Fruit fly (Drosophila melanogaster) whole organism, embryonic: ENCODE measurements around the gene CG11828.

Experiments used
- Abd-B ChIP-seq: fragments of 200-800 bp; sonication (Bioruptor generic); optimal IDR thresholded peaks from 2 replicates; lab custom pipeline; 2018; ENCODE audit warnings: missing biosample characterization, mild to moderate bottlenecking, missing genetic modification characterization, moderate library complexity
- Aef1 ChIP-seq: fragments of 200-800 bp; sonication (Bioruptor generic); IDR thresholded peaks from 3 replicates; pipeline ENCODE4 v1.3.6; 2022; ENCODE audit warnings: missing biosample characterization, missing genetic modification characterization
- BEAF-32 ChIP-seq: fragments of 200-800 bp; sonication (Bioruptor generic); optimal IDR thresholded peaks from 3 replicates; lab custom pipeline; 2017; ENCODE audit warnings: missing biosample characterization, missing genetic modification characterization, mild to moderate bottlenecking, moderate library complexity, missing genetic modification reagents
- CG10959 ChIP-seq: fragments of 200-800 bp; sonication (Bioruptor generic); IDR thresholded peaks from 2 replicates; pipeline ENCODE4 v1.3.6; 2022; ENCODE audit warnings: missing biosample characterization, missing genetic modification characterization
- CG11398 ChIP-seq: fragments of 200-800 bp; sonication (Bioruptor generic); optimal IDR thresholded peaks from 2 replicates; lab custom pipeline; 2016; ENCODE audit warnings: missing biosample characterization, missing genetic modification characterization
- CG13894 ChIP-seq: fragments of 200-800 bp; sonication (Bioruptor generic); optimal IDR thresholded peaks from 3 replicates; lab custom pipeline; 2018; ENCODE audit warnings: missing biosample characterization, mild to moderate bottlenecking, missing genetic modification characterization, moderate library complexity
- CG14710 ChIP-seq: fragments of 200-800 bp; sonication (Bioruptor generic); optimal IDR thresholded peaks from 3 replicates; lab custom pipeline; 2019; ENCODE audit warnings: missing biosample characterization, mild to moderate bottlenecking, missing genetic modification characterization, moderate library complexity
- CG15269 ChIP-seq: fragments of 200-800 bp; sonication (Bioruptor generic); optimal IDR thresholded peaks from 2 replicates; lab custom pipeline; 2018; ENCODE audit warnings: missing biosample characterization, mild to moderate bottlenecking, missing genetic modification characterization, moderate library complexity
- CG17361 ChIP-seq: fragments of 200-800 bp; sonication (Bioruptor generic); IDR thresholded peaks from 3 replicates; pipeline ENCODE4 v1.3.6; 2022; ENCODE audit warnings: missing biosample characterization, missing genetic modification characterization
- CG17385 ChIP-seq: fragments of 200-800 bp; sonication (Bioruptor generic); optimal IDR thresholded peaks from 3 replicates; lab custom pipeline; 2018; ENCODE audit warnings: missing biosample characterization, mild to moderate bottlenecking, missing genetic modification characterization
- CG17568 ChIP-seq: fragments of 200-800 bp; sonication (Bioruptor generic); optimal IDR thresholded peaks from 2 replicates; lab custom pipeline; 2018; ENCODE audit warnings: missing biosample characterization, mild to moderate bottlenecking, missing genetic modification characterization, moderate library complexity
- CG2129 ChIP-seq: fragments of 200-800 bp; sonication (Bioruptor generic); IDR thresholded peaks from 2 replicates; pipeline ENCODE4 v1.3.6; 2022; ENCODE audit warnings: missing biosample characterization, missing genetic modification characterization; ENCODE audit not compliant: partially characterized antibody
- CG2712 ChIP-seq: fragments of 200-800 bp; optimal IDR thresholded peaks from 3 replicates; lab custom pipeline; 2019; ENCODE audit warnings: missing biosample characterization, mild to moderate bottlenecking, missing genetic modification characterization, moderate library complexity
- CG2875 ChIP-seq: fragments of 200-800 bp; sonication (Bioruptor generic); optimal IDR thresholded peaks from 2 replicates; lab custom pipeline; 2017; ENCODE audit warnings: missing biosample characterization, mild to moderate bottlenecking, missing genetic modification characterization, missing genetic modification reagents
- CG30020 ChIP-seq: fragments of 200-800 bp; optimal IDR thresholded peaks from 2 replicates; lab custom pipeline; 2019; ENCODE audit warnings: missing biosample characterization, mild to moderate bottlenecking, missing genetic modification characterization, moderate library complexity
- CG31224 ChIP-seq: fragments of 200-800 bp; sonication (Bioruptor generic); IDR thresholded peaks from 2 replicates; pipeline ENCODE4 v1.3.6; 2022; ENCODE audit warnings: missing biosample characterization, missing genetic modification characterization
- CG32772 ChIP-seq: fragments of 200-800 bp; sonication (Bioruptor generic); IDR thresholded peaks from 2 replicates; pipeline ENCODE4 v1.3.6; 2022; ENCODE audit warnings: missing biosample characterization, missing genetic modification characterization
- CG34224 ChIP-seq: fragments of 200-800 bp; sonication (Bioruptor generic); IDR thresholded peaks from 3 replicates; pipeline ENCODE4 v1.3.6; 2022; ENCODE audit warnings: missing biosample characterization, missing genetic modification characterization; ENCODE audit not compliant: partially characterized antibody
- CG4854 ChIP-seq: fragments of 200-800 bp; sonication (Bioruptor generic); optimal IDR thresholded peaks from 2 replicates; lab custom pipeline; 2016; ENCODE audit warnings: missing biosample characterization, missing genetic modification characterization, inconsistent platforms
- CG8924 ChIP-seq: fragments of 200-800 bp; optimal IDR thresholded peaks from 3 replicates; lab custom pipeline; 2019; ENCODE audit warnings: missing biosample characterization, mild to moderate bottlenecking, missing genetic modification characterization, moderate library complexity
- CG9727 ChIP-seq: fragments of 200-800 bp; sonication (Bioruptor generic); optimal IDR thresholded peaks from 3 replicates; lab custom pipeline; 2017; ENCODE audit warnings: missing biosample characterization, mild to moderate bottlenecking, missing genetic modification characterization
- CG9797 ChIP-seq: fragments of 200-800 bp; sonication (Bioruptor generic); optimal IDR thresholded peaks from 3 replicates; lab custom pipeline; 2018; ENCODE audit warnings: missing biosample characterization, mild to moderate bottlenecking, missing genetic modification characterization
- D ChIP-seq, 2 experiments: fragments of 200-800 bp in 1 of 2; fragments of >200 bp in 1 of 2; sonication (Bioruptor generic) in 1 of 2; optimal IDR thresholded peaks; 2 replicates in 1 of 2; 3 replicates in 1 of 2; lab custom pipeline; 2017; ENCODE audit warnings: mild to moderate bottlenecking in 1 of 2, missing biosample characterization in 1 of 2, missing genetic modification characterization in 1 of 2, missing genetic modification reagents in 1 of 2
- E2f1 ChIP-seq: fragments of 200-800 bp; sonication (Bioruptor generic); IDR thresholded peaks from 2 replicates; pipeline ENCODE4 v1.3.6; 2022; ENCODE audit warnings: missing biosample characterization, missing genetic modification characterization
- H2.0 ChIP-seq: fragments of 200-800 bp; sonication (Bioruptor generic); IDR thresholded peaks from 2 replicates; pipeline ENCODE4 v1.3.6; 2022; ENCODE audit warnings: missing biosample characterization, missing genetic modification characterization
- Hmr ChIP-seq: fragments of 200-800 bp; sonication (Bioruptor generic); optimal IDR thresholded peaks from 3 replicates; lab custom pipeline; 2017; ENCODE audit warnings: mild to moderate bottlenecking, missing biosample characterization, missing genetic modification reagents, missing genetic modification characterization
- Hr51 ChIP-seq, 2 experiments: fragments of 200-800 bp; sonication (Bioruptor generic); optimal IDR thresholded peaks; 2 replicates in 1 of 2; 3 replicates in 1 of 2; lab custom pipeline; 2016 to 2018; ENCODE audit warnings: missing biosample characterization in 2 of 2, missing genetic modification characterization in 2 of 2, mild to moderate bottlenecking in 1 of 2, moderate library complexity in 1 of 2
- Kr ChIP-seq: fragments of 200-800 bp; sonication (Bioruptor generic); optimal IDR thresholded peaks from 2 replicates; lab custom pipeline; 2017; ENCODE audit warnings: missing biosample characterization, mild to moderate bottlenecking, missing genetic modification characterization
- NC2β ChIP-seq: fragments of 200-800 bp; sonication (Bioruptor generic); optimal IDR thresholded peaks from 2 replicates; lab custom pipeline; 2016; ENCODE audit warnings: missing biosample characterization, missing genetic modification characterization
- NfI ChIP-seq: fragments of 200-800 bp; sonication (Bioruptor generic); optimal IDR thresholded peaks from 3 replicates; lab custom pipeline; 2018; ENCODE audit warnings: missing biosample characterization, mild to moderate bottlenecking, missing genetic modification characterization, moderate library complexity
- Side ChIP-seq: fragments of 200-800 bp; sonication (Bioruptor generic); optimal IDR thresholded peaks from 2 replicates; lab custom pipeline; 2016; ENCODE audit warnings: missing biosample characterization, missing genetic modification characterization
- Sox100B ChIP-seq: fragments of 200-800 bp; sonication (Bioruptor generic); optimal IDR thresholded peaks from 3 replicates; lab custom pipeline; 2018; ENCODE audit warnings: missing biosample characterization, mild to moderate bottlenecking, missing genetic modification characterization
- Ssrp ChIP-seq: fragments of 200-800 bp; sonication (Bioruptor generic); optimal IDR thresholded peaks from 2 replicates; lab custom pipeline; 2018; ENCODE audit warnings: missing biosample characterization, mild to moderate bottlenecking, missing genetic modification characterization, moderate library complexity
- bcd ChIP-seq: fragments of 200-800 bp; sonication (Bioruptor generic); optimal IDR thresholded peaks from 2 replicates; lab custom pipeline; 2017; ENCODE audit warnings: missing biosample characterization, mild to moderate bottlenecking, missing genetic modification characterization
- bsh ChIP-seq, 2 experiments: fragments of 200-800 bp; sonication (Bioruptor generic); optimal IDR thresholded peaks; 2 replicates each; lab custom pipeline; 2017 to 2018; ENCODE audit warnings: mild to moderate bottlenecking in 2 of 2, missing biosample characterization in 2 of 2, missing genetic modification characterization in 2 of 2, moderate library complexity in 1 of 2
- dmrt11E ChIP-seq: fragments of 200-800 bp; sonication (Bioruptor generic); optimal IDR thresholded peaks from 3 replicates; lab custom pipeline; 2018; ENCODE audit warnings: missing biosample characterization, mild to moderate bottlenecking, missing genetic modification characterization, moderate library complexity
- ewg ChIP-seq: fragments of 200-800 bp; sonication (Bioruptor generic); optimal IDR thresholded peaks from 3 replicates; lab custom pipeline; 2017; ENCODE audit warnings: mild to moderate bottlenecking, missing biosample characterization, missing genetic modification reagents, missing genetic modification characterization
- fu2 ChIP-seq: fragments of 200-800 bp; sonication (Bioruptor generic); optimal IDR thresholded peaks from 2 replicates; lab custom pipeline; 2016; ENCODE audit warnings: missing biosample characterization, missing genetic modification characterization
- gce ChIP-seq: fragments of 200-800 bp; sonication (Bioruptor generic); IDR thresholded peaks from 3 replicates; pipeline ENCODE4 v1.3.6; 2022; ENCODE audit warnings: missing biosample characterization, missing genetic modification characterization
- gsb-n ChIP-seq: fragments of 200-800 bp; sonication (Bioruptor generic); optimal IDR thresholded peaks from 3 replicates; lab custom pipeline; 2018; ENCODE audit warnings: missing biosample characterization, mild to moderate bottlenecking, missing genetic modification characterization
- jigr1 ChIP-seq: fragments of 200-800 bp; sonication (Bioruptor generic); IDR thresholded peaks from 3 replicates; pipeline ENCODE4 v1.3.6; 2022; ENCODE audit warnings: missing biosample characterization, missing genetic modification characterization
- oc ChIP-seq: fragments of 200-800 bp; sonication (Bioruptor generic); optimal IDR thresholded peaks from 2 replicates; lab custom pipeline; 2018; ENCODE audit warnings: missing biosample characterization, mild to moderate bottlenecking, missing genetic modification characterization, moderate library complexity
- pfk ChIP-seq: fragments of 200-800 bp; sonication (Bioruptor generic); optimal IDR thresholded peaks from 2 replicates; lab custom pipeline; 2018; ENCODE audit warnings: missing biosample characterization, mild to moderate bottlenecking, missing genetic modification characterization, moderate library complexity
- row ChIP-seq: fragments of 200-800 bp; sonication (Bioruptor generic); IDR thresholded peaks from 3 replicates; pipeline ENCODE4 v1.3.6; 2022; ENCODE audit warnings: missing biosample characterization, missing genetic modification characterization
- sc ChIP-seq, 3 experiments: fragments of >200 bp in 2 of 3; fragments of 200-800 bp in 1 of 3; sonication (Bioruptor generic) in 1 of 3; optimal IDR thresholded peaks; 2 replicates in 2 of 3; 3 replicates in 1 of 3; lab custom pipeline; 2017; ENCODE audit warnings: mild to moderate bottlenecking in 1 of 3, missing biosample characterization in 1 of 3, missing genetic modification characterization in 1 of 3, missing genetic modification reagents in 1 of 3
- scrt ChIP-seq: fragments of 200-800 bp; sonication (Bioruptor generic); optimal IDR thresholded peaks from 2 replicates; lab custom pipeline; 2018; ENCODE audit warnings: missing biosample characterization, mild to moderate bottlenecking, missing genetic modification characterization, moderate library complexity
- slp2 ChIP-seq: fragments of 200-800 bp; sonication (Bioruptor generic); optimal IDR thresholded peaks from 2 replicates; lab custom pipeline; 2016; ENCODE audit warnings: missing biosample characterization, missing genetic modification characterization
- usp ChIP-seq: fragments of >200 bp; optimal IDR thresholded peaks from 2 replicates; lab custom pipeline; 2017; ENCODE audit warnings: missing biosample characterization, missing genetic modification characterization
- zfh2 ChIP-seq: fragments of 200-800 bp; sonication (Bioruptor generic); optimal IDR thresholded peaks from 2 replicates; lab custom pipeline; 2016; ENCODE audit warnings: missing biosample characterization, missing genetic modification characterization

The CG11828 gene

DNA sequence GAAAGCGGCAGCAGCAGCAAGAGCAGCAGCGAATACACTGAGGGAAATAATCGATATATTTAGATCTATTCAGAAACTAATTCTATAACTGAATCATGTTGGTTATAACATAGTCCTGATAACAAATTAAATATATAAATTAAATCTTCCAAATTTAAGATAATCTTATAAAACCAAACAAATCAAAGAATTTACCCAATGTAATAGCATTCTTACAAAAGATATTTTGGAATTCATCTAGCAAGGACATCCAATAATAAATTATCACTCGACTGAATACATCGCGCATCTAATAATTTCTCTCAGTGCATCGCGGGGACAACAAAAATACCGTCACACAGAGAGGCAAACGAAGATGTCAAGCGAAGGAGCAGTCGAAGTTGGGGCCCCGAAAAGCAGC is 36.3 kb downstream of the CG11828 start (continued):
- TF ChIP-seq CG17361 (no peak), CG9727 (GFP tag; lab: Kevin White, UChicago) (peak; percentile 61), ewg (GFP tag; lab: Kevin White, UChicago) (no peak), Hmr (GFP tag; lab: Kevin White, UChicago) (peak; percentile 77), Sox100B (peak; percentile 25), E2f1 (GFP tag; lab: Robert Waterston, UW) (no peak), zfh2 (GFP tag; lab: Kevin White, UChicago) (no peak), jigr1 (no peak), NfI (GFP tag; lab: Kevin White, UChicago) (peak; percentile 48), CG8924 (peak; percentile 48), NC2β (GFP tag; lab: Kevin White, UChicago) (no peak), CG13894 (tag; lab: Kevin White, UChicago) (no peak), fu2 (GFP tag; lab: Kevin White, UChicago) (no peak), dmrt11E (tag; lab: Kevin White, UChicago) (no peak), CG34224 (GFP tag; lab: Robert Waterston, UW) (no peak), CG2875 (GFP tag; lab: Kevin White, UChicago) (no peak), usp (GFP tag; lab: Kevin White, UChicago) (no peak), Kr (GFP tag; lab: Kevin White, UChicago) (no peak), BEAF-32 (GFP tag; lab: Kevin White, UChicago) (no peak), pfk (GFP tag; lab: Kevin White, UChicago) (no peak), slp2 (GFP tag; lab: Kevin White, UChicago) (no peak), CG31224 (GFP tag; lab: Robert Waterston, UW) (no peak), Ssrp (tag; lab: Kevin White, UChicago) (no peak), CG15269 (tag; lab: Kevin White, UChicago) (peak; percentile 46), CG2712 (tag; lab: Kevin White, UChicago) (no peak), Hr51 (GFP tag; optimal IDR thresholded peaks at IDR 0.05; lab: Kevin White, UChicago) (peak in 1 of 2 experiments; percentile 65), bsh (GFP tag; optimal IDR thresholded peaks at IDR 0.05; lab: Kevin White, UChicago) (no peak), H2.0 (GFP tag; lab: Robert Waterston, UW) (no peak), CG2129 (GFP tag; lab: Robert Waterston, UW) (no peak), CG32772 (GFP tag; lab: Robert Waterston, UW) (no peak), CG9797 (GFP tag; lab: Kevin White, UChicago) (no peak), CG11398 (GFP tag; lab: Kevin White, UChicago) (no peak), D (optimal IDR thresholded peaks at IDR 0.05; lab: Kevin White, UChicago) (no peak), D (GFP tag; optimal IDR thresholded peaks at IDR 0.05; lab: Kevin White, UChicago) (no peak), sc (optimal IDR thresholded peaks at IDR 0.05; lab: Kevin White, UChicago) (no peak), sc (GFP tag; optimal IDR thresholded peaks at IDR 0.05; lab: Kevin White, UChicago) (no peak), CG10959 (no peak), Abd-B (GFP tag; lab: Kevin White, UChicago) (peak; percentile 21), Aef1 (no peak), Side (GFP tag; lab: Kevin White, UChicago) (no peak), CG30020 (tag; lab: Kevin White, UChicago) (no peak), CG17568 (GFP tag; lab: Kevin White, UChicago) (no peak), CG17385 (peak; percentile 23), CG4854 (no peak), bcd (GFP tag; lab: Kevin White, UChicago) (peak; percentile 37), scrt (peak; percentile 39), oc (tag; lab: Kevin White, UChicago) (no peak), gsb-n (tag; lab: Kevin White, UChicago) (no peak), CG14710 (tag; lab: Kevin White, UChicago) (no peak), row (GFP tag; lab: Robert Waterston, UW) (peak; percentile 46; the same call in 2 of the 3 replicates), gce (GFP tag; lab: Robert Waterston, UW) (no peak)
